Fruit fly (Drosophila melanogaster) S2 (cell line): ENCODE measurements around the gene pinta.

ENCODE experiments used
- CG8478 ChIP-seq: fragments of >200 bp; optimal IDR thresholded peaks from 2 replicates; lab custom pipeline; 2018
- CTCF ChIP-seq, 2 experiments: fragments of >200 bp; optimal IDR thresholded peaks; 2 replicates each; lab custom pipeline; 2018

The pinta gene

DNA sequence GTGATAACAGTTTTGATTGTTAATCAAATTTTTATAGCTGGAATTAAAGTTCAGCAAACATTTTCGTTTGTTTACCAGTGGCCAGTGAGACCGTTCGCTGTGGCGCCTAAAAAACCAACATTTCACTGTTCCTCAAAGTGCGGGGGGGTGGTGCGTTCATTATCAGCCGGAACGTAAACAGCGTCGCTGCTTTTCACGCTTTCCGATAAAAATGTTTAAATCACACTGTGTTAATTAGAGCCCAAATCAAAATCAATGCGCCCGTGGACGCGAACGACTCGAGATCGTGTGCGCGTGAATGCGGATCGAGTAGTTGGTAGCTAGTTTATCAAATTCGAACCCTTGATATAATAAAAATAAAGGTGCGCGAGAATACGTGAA, 23.1 kb upstream of the pinta start, which contains the start of gene CG34376:
CG34376 (plus strand) TSS at position 226 of the 381 bp plus-strand sequence.
- TF ChIP-seq CTCF (optimal IDR thresholded peaks at IDR 0.05; lab: Kevin White, UChicago) = no peak
- no peak for TF ChIP-seq CG8478

DNA sequence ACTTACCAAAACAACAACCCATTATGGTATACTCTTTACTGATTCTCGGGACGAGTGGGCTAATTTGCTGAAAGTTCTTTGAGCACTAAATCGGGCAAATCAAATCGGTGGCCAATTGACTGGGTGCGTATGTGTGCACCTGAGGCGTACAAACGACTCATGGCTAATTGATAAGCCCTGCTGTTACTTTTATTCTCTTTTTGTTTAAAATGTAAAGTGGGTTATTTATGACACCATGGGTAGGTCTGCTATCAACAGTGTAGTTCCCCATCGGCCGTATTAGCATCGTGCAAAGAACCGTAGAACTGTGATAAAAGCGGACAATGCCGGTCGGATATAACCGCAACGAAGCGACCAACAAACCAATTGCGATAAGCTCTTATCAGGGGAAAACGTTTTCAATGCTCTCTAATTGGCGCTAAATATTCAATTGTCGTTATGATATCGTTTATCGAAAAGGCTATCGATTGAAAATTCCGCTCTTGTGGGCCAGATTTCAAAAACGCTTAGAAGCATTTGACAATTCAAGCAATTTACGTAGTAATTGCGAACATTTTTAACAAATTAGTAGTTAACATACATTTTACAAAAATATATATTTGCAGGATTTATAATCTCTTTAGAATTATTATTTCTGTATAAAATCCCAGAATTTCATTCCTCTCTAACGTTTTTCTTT, 22.6 kb upstream of the pinta start, which contains the start of gene CG34288:
CG34288 (minus strand) TSS at position 69 of the 679 bp plus-strand sequence.
- TF ChIP-seq CTCF (optimal IDR thresholded peaks at IDR 0.05; lab: Kevin White, UChicago) (no peak), CG8478 (no peak)

DNA sequence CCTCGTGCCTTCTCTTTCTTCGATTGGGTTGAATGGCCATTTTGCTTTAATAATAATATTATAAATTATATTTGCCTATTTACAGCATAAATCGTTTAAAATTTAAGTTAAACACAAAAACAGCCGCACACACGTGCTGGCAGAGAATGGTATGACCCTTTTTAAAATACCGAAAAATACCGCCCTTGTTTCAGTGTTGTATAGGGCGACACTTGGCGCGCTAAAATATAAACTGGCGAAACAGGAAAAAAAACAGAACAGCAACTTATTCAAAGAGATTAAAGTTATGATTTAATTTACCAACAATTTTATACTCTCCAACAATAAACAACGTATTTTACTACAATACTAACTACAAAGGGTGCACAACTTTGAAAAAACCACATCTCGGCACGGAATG, 21.8 kb upstream of the pinta start, which contains the start of gene CG12499:
CG12499 (minus strand) TSS at position 95 of the 400 bp plus-strand sequence.
- TF ChIP-seq CTCF (optimal IDR thresholded peaks at IDR 0.05; lab: Kevin White, UChicago) (no peak), CG8478 (no peak)

DNA sequence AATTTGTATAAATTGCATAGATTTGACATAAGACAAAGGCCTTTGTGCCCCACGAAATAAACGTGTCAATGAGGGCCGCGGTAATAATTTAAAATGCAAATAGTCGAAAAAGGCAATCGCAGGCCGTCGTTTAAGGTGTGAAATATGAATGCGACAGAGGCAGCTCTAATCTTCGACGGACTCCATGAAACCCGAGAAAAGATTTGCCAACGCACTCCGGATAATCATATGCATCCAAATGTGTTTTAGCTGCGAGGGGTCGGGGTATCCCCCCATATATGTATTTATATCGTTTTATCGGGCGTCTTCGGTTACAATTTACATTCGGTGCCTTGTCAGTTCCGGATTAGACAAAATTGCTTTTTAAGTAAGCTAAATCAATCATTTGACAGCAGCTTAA, 13.6 kb upstream of the pinta start:
- TF ChIP-seq CTCF (optimal IDR thresholded peaks at IDR 0.05; lab: Kevin White, UChicago) (no peak), CG8478 (no peak)

DNA sequence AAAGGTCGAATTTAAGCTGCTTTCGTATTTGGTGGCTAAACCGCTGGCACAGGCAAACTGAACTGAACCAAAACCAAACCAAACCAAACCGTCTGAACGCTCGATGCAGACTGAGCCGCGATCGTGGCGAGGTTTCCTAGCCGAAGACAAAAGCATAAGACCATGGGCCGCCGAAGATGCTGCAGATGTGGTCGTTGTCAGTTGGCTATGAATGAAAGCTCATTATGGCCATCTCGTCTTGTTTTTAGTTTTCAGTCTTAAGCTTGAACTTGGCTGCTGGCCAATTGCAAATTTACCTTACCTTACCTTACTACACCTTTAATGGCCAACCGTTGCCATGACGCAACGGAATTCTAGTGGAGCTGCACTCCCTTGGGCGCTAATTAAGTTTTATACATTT, 11.3 kb upstream of the pinta start, which contains the start of gene CG13847:
CG13847 (minus strand) TSS at position 101 of the 400 bp plus-strand sequence.
- TF ChIP-seq CG8478 = no peak
- TF ChIP-seq CTCF (optimal IDR thresholded peaks at IDR 0.05; lab: Kevin White, UChicago) = no peak

DNA sequence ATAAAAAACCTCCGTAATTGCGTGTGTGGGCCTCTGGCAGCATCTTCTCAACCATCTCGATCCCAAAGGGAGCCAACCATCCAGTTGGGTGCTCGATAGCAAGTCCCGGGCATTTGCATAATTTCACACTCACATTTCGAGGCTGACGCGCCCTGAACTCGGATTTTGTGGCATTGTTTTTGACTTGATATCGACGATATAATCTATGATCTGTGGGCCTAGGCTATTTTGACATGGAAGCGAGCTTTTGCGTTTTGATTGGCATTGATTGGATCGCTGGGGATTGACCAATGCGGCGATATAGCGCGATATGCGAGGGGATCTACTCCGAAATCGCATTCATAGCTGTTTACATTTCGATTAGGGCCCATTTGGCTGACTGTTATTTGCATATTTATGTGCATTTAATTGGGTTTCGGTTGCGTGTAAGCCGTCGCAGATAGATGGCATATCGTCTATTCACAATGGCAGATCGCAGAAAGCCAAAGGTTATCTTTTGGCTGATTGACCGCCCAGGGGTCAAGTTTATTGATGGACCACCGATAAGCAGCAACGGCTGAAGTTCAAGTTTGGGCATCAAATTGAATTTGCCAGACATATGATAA, 7.6 kb upstream of the pinta start:
- TF ChIP-seq CTCF (optimal IDR thresholded peaks at IDR 0.05; lab: Kevin White, UChicago) = no peak
- no peak for TF ChIP-seq CG8478

DNA sequence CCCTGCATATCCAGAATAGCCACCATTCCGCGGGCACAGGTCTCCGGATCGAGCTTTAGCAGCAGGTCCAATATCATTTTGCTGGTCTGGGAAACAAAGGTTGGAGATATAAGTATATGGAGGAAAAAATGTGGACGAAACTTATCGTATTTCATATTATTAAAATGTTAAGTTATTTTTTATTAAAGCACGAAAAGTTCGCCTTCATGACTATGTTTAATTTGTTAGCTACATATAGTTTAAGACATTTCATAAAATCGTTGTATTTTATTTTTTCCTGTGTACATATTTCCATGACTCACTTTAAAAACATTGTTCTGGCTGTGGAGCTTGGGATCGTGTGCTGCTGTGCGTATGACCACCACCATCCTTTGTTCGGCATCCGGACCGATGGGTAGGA, 733 bp downstream of the pinta start:
- TF ChIP-seq CG8478 = no peak
- TF ChIP-seq CTCF (optimal IDR thresholded peaks at IDR 0.05; lab: Kevin White, UChicago) = no peak

DNA sequence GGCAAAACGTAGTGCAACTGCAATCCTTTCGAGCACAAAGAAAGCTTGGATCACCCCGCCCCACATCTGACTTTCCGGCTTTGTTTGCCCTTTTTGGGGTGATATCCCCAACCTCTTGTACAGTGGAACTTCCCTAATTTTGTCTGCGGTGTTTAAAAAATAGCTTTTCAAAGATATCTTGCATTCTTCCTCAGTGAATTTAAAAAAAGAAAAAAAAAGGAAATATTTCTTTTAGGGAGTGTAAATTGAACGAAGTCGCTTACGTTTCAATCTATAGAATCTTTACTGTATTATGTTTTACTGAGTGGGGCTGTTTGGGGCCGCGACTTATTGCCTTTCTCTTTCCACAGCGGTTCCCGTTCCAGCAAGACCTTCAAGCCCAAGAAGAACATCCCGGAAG, 3.1 kb downstream of the pinta start:
- TF ChIP-seq CTCF (optimal IDR thresholded peaks at IDR 0.05; lab: Kevin White, UChicago) (no peak), CG8478 (no peak)

DNA sequence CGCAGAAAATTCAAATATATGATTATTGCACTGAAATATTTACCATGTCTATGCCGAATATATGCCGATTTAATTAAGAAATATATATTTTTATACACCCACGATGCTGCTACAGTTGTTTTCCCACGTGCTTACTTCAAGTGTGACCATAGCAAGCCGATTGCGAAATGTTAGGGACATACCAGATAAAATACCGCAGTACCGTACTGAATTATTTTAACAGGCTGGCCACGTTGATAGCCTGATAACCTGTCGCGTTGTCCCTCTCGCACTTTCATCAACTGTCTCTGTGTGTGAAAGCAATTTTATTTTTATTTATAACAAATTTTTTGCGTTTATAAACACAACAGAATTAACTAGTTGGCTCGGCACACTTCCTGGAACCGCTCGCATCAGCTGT, 3.8 kb downstream of the pinta start, which contains the start of the genes Nop56 and mats:
Nop56 (minus strand) TSS at position 158 of the 400 bp plus-strand sequence.
mats (plus strand) TSS at position 251 of the 400 bp plus-strand sequence.
- TF ChIP-seq CTCF (optimal IDR thresholded peaks at IDR 0.05; lab: Kevin White, UChicago) = peak in 1 of 2 experiments; percentile 24
- no peak for TF ChIP-seq CG8478

DNA sequence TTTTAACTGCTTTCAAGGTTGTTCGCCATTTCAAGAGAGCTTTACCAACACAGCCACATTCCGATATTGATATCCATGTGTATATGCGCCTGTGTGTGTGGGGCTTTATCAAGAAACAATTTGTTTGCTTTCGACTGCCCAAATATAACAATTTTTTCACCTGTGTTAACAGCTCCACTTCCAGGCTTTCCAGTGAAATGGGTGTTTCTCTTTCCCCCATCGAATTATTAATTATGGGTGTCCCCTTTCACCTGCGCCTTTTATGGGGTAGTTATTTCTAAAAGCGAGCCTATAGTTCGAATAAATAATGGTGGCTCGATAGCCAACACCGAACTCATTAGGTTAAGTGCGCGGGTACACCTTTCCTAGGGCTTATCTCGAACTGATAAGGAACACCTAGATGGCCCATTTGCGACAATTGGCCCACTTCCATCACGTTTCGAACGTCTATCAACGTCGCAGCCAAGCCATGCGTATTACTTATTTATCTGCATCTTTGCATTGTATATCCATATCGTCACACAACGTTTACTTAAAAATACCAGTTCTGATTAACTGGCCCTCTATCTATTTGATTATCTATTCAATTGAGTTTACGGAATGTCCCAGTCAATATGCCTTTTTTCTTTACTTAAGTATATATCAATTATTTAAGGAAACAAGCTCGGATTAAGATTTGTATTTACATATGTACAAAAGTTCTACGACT, 12.7 kb downstream of the pinta start:
- no peak for TF ChIP-seq CTCF (optimal IDR thresholded peaks at IDR 0.05; lab: Kevin White, UChicago)
- no peak for TF ChIP-seq CG8478

DNA sequence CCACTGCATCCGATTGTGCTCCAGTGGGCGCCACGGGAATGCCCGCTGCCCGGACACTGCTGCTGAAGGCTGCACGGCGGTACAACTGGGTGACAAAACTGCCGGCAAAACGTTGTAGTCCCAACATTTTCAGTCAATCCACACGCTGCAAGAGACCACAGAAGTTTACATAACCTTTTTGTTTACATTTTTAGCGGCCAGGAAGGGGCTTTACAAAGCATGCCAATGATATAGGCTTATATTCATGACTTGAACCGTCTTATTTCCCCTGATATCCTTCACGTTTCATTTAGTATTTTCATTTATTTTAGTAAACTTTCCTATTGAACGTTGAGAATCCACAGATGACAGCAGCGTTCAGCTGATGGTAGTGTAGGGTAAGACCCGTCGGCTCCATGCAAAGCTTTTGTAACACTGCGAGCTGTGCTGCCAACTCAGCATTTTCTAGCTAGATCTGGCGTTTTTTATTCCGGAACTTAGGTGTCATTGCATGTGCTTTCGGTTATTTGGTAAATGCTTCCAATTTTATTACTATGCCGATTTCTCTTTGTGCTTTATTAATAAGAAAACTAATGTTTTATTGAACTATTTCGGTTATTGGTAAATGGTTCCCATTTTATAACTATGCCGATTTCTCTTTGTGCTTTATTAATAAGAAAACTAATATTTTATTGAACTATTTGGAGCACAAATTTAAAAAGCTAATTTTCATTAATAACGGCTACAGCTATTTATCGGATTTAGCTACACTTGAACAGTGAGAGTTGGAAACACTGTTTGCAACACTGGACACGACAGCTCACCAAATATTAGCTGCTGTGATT, 14.0 kb downstream of the pinta start, which contains the start of the genes CG13850 and lqfR:
CG13850 (minus strand) TSS at position 379 of the 824 bp plus-strand sequence.
lqfR (plus strand) TSS at position 765 of the 824 bp plus-strand sequence.
- TF ChIP-seq CG8478 (no peak), CTCF (optimal IDR thresholded peaks at IDR 0.05; lab: Kevin White, UChicago) (no peak)

DNA sequence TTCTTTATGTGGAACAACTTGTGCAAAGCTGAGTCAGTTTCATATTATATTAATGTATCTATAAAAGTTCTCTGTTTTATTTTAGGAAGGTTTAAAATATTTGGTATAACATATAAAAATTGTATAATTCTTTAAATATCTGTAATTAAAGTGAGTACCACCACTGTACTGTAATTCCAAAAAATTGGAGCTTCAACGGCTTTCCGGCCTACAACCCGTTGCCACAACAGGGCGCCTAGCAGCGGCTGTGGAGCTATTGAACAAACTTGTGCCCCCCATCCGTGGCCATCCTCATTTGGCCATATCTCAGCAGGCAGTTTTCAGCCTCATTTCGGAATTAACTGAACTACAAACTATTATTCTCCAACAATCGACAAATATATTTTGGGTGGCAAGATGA, 19.1 kb downstream of the pinta start, which contains the start of gene CG13855:
CG13855 (plus strand) TSS at position 301 of the 400 bp plus-strand sequence.
- no peak for TF ChIP-seq CG8478
- no peak for TF ChIP-seq CTCF (optimal IDR thresholded peaks at IDR 0.05; lab: Kevin White, UChicago)

DNA sequence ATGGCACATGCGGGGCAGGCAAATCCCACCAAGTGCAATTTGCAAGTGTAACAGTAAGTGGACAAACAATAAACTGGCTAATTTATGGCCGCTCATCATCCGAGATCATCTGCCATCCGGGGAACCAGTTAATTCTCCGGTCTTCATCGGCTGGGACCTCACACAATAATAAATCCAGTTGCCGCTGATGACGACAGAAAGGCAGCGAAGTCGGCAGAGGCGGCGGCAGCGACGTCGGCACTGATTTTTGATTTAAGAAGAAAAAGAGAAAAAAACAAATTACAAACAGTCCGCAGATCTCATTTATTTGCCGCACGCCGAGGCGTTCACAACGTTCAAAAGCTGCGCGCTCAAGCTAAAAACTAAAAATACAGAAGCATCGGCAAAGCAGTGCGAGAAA, 22.4 kb downstream of the pinta start, which contains the start of gene CG13856:
CG13856 (plus strand) TSS at position 301 of the 400 bp plus-strand sequence.
- TF ChIP-seq CTCF (optimal IDR thresholded peaks at IDR 0.05; lab: Kevin White, UChicago) = no peak
- no peak for TF ChIP-seq CG8478

DNA sequence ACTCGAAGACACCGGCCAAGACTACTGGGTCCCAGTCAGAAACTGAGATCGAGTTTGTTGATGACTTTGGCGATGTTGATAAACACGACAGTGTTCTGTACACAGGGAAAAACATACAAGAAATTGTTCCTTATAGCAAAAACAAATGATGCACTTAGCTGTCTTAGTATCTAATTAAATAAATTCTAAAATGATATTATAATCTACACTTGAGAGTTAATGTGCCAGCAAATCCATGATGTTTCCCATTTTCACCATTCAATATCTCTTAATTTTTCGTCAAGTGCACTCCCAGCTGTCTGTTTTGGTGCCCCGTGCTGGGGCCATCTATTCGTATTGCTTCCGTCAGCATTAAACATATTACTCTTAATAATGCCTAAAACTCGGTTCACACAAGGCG, 24.5 kb downstream of the pinta start:
- TF ChIP-seq CTCF (optimal IDR thresholded peaks at IDR 0.05; lab: Kevin White, UChicago) = no peak
- TF ChIP-seq CG8478 = no peak
